Worm (Caenorhabditis elegans) whole organism, L1 larva: ENCODE data around the gene F54F2.9.
A peak's percentile ranks its signal among the peaks of the same experiment; 100 is the strongest.

Source experiments
- C04F5.9 ChIP-seq: sonication (generic microtip); optimal IDR thresholded peaks from 2 replicates; lab custom pipeline; 2016; ENCODE audit warnings: missing genetic modification characterization, missing compliant biosample characterization
- C16A3.4 ChIP-seq: fragments of 150-350 bp; optimal IDR thresholded peaks from 2 replicates; lab custom pipeline; 2014; ENCODE audit warnings: missing biosample characterization, missing genetic modification characterization
- F16B12.6 ChIP-seq: fragments of 150-350 bp; optimal IDR thresholded peaks from 2 replicates; lab custom pipeline; 2014; ENCODE audit warnings: missing biosample characterization, missing genetic modification characterization
- Y116A8C.19 ChIP-seq: sonication (generic microtip); optimal IDR thresholded peaks from 2 replicates; lab custom pipeline; 2016; ENCODE audit warnings: missing compliant biosample characterization, missing genetic modification characterization, borderline replicate concordance
- aha-1 ChIP-seq: fragments of 150-350 bp; optimal IDR thresholded peaks from 2 replicates; lab custom pipeline; 2014; ENCODE audit warnings: missing biosample characterization, missing genetic modification characterization
- aly-2 ChIP-seq: fragments of 150-350 bp; optimal IDR thresholded peaks from 2 replicates; lab custom pipeline; 2014; ENCODE audit warnings: missing biosample characterization, missing genetic modification characterization
- blmp-1 ChIP-seq: fragments of 150-350 bp; optimal IDR thresholded peaks from 2 replicates; lab custom pipeline; 2014; ENCODE audit warnings: missing biosample characterization, missing genetic modification characterization
- ceh-63 ChIP-seq: fragments of 200-800 bp; sonication (Bioruptor generic); optimal IDR thresholded peaks from 2 replicates; lab custom pipeline; 2018; ENCODE audit warnings: mild to moderate bottlenecking, missing genetic modification characterization, missing compliant biosample characterization
- ceh-82 ChIP-seq, 3 experiments: fragments of 150-350 bp in 1 of 3; sonication (generic microtip) in 2 of 3; optimal IDR thresholded peaks; 2 replicates each; lab custom pipeline; 2014 to 2017; ENCODE audit warnings: missing biosample characterization in 3 of 3, missing genetic modification characterization in 3 of 3
- ceh-88 ChIP-seq: fragments of 200-800 bp; sonication (Bioruptor generic); IDR thresholded peaks from 2 replicates; pipeline ENCODE4 v1.3.6; 2022; ENCODE audit warnings: missing genetic modification characterization, missing compliant biosample characterization
- ces-1 ChIP-seq: fragments of 150-350 bp; optimal IDR thresholded peaks from 2 replicates; lab custom pipeline; 2014; ENCODE audit warnings: missing biosample characterization, missing genetic modification reagents, missing genetic modification characterization
- dpl-1 ChIP-seq, 3 experiments: fragments of 150-350 bp in 2 of 3; sonication (generic microtip) in 1 of 3; optimal IDR thresholded peaks; 2 replicates each; lab custom pipeline; 2014 to 2017; ENCODE audit warnings: missing biosample characterization in 3 of 3, missing genetic modification characterization in 3 of 3, missing genetic modification reagents in 3 of 3
- efl-3 ChIP-seq: fragments of 200-800 bp; sonication (Bioruptor generic); optimal IDR thresholded peaks from 2 replicates; lab custom pipeline; 2018; ENCODE audit warnings: mild to moderate bottlenecking, missing genetic modification characterization, missing compliant biosample characterization
- egl-13 ChIP-seq: sonication (generic microtip); optimal IDR thresholded peaks from 2 replicates; lab custom pipeline; 2016; ENCODE audit warnings: missing genotype, missing genetic modification reagents, missing genetic modification characterization, missing compliant biosample characterization
- elt-2 ChIP-seq: sonication (generic microtip); optimal IDR thresholded peaks from 2 replicates; lab custom pipeline; 2016; ENCODE audit warnings: missing genetic modification characterization, mild to moderate bottlenecking, inconsistent platforms, missing compliant biosample characterization, missing genetic modification reagents
- elt-3 ChIP-seq, 6 experiments: fragments of 150-350 bp in 1 of 6; sonication (generic microtip); optimal IDR thresholded peaks; 2 replicates each; lab custom pipeline; 2017 to 2018; ENCODE audit warnings: missing biosample characterization in 6 of 6, missing genetic modification characterization in 6 of 6, inconsistent platforms in 1 of 6
- ets-5 ChIP-seq: fragments of 200-800 bp; sonication (Bioruptor generic); IDR thresholded peaks from 2 replicates; pipeline ENCODE4 v1.3.6; 2022; ENCODE audit warnings: missing genetic modification characterization, missing compliant biosample characterization
- fkh-10 ChIP-seq: sonication (generic microtip); optimal IDR thresholded peaks from 2 replicates; lab custom pipeline; 2017; ENCODE audit warnings: missing biosample characterization, missing genetic modification reagents, missing genetic modification characterization
- fos-1 ChIP-seq: fragments of 150-350 bp; optimal IDR thresholded peaks from 2 replicates; lab custom pipeline; 2014; ENCODE audit warnings: missing biosample characterization, missing genetic modification characterization
- grh-1 ChIP-seq: fragments of 200-800 bp; sonication (Bioruptor generic); IDR thresholded peaks from 2 replicates; pipeline ENCODE4 v1.3.6; 2022; ENCODE audit warnings: missing genetic modification reagents, missing genetic modification characterization, missing compliant biosample characterization
- hlh-4 ChIP-seq: sonication (generic microtip); optimal IDR thresholded peaks from 2 replicates; lab custom pipeline; 2016; ENCODE audit warnings: mild to moderate bottlenecking, missing genetic modification characterization, missing compliant biosample characterization
- irx-1 ChIP-seq: sonication (generic microtip); optimal IDR thresholded peaks from 2 replicates; lab custom pipeline; 2016; ENCODE audit warnings: missing genetic modification characterization, missing compliant biosample characterization
- lin-13 ChIP-seq: fragments of 150-350 bp; optimal IDR thresholded peaks from 2 replicates; lab custom pipeline; 2014; ENCODE audit warnings: missing biosample characterization, missing genetic modification reagents, missing genetic modification characterization
- lin-15B ChIP-seq: fragments of 150-350 bp; sonication (generic microtip); optimal IDR thresholded peaks from 3 replicates; lab custom pipeline; 2014; ENCODE audit warnings: missing biosample characterization, missing genetic modification characterization
- lin-35 ChIP-seq, 2 experiments: fragments of 150-350 bp; optimal IDR thresholded peaks; 2 replicates each; lab custom pipeline; 2014; ENCODE audit warnings: missing biosample characterization in 2 of 2, missing genetic modification characterization in 2 of 2, missing genetic modification reagents in 2 of 2
- lin-39 ChIP-seq: fragments of 150-350 bp; optimal IDR thresholded peaks from 2 replicates; lab custom pipeline; 2014; ENCODE audit warnings: missing biosample characterization, missing genetic modification reagents, missing genetic modification characterization
- lir-3 ChIP-seq: sonication (generic microtip); optimal IDR thresholded peaks from 2 replicates; lab custom pipeline; 2016; ENCODE audit warnings: mild to moderate bottlenecking, missing genetic modification characterization, moderate library complexity, missing compliant biosample characterization; ENCODE audit not compliant: poor library complexity
- mab-9 ChIP-seq: fragments of 200-800 bp; sonication (Bioruptor generic); IDR thresholded peaks from 2 replicates; pipeline ENCODE4 v1.3.6; 2022; ENCODE audit warnings: missing genetic modification reagents, missing genetic modification characterization, missing compliant biosample characterization
- mdl-1 ChIP-seq, 2 experiments: fragments of 150-350 bp; optimal IDR thresholded peaks; 2 replicates each; lab custom pipeline; 2014 to 2017; ENCODE audit warnings: missing biosample characterization in 2 of 2, missing genetic modification characterization in 2 of 2, inconsistent platforms in 1 of 2
- nhr-12 ChIP-seq: sonication (generic microtip); optimal IDR thresholded peaks from 2 replicates; lab custom pipeline; 2017; ENCODE audit warnings: missing biosample characterization, missing genetic modification characterization
- nhr-19 ChIP-seq: fragments of 200-800 bp; sonication (Bioruptor generic); conservative IDR thresholded peaks from 2 replicates; pipeline ENCODE4 v1.3.6; 2022; ENCODE audit warnings: missing genetic modification characterization, missing compliant biosample characterization
- nhr-20 ChIP-seq: sonication (generic microtip); optimal IDR thresholded peaks from 2 replicates; lab custom pipeline; 2016; ENCODE audit warnings: mild to moderate bottlenecking, missing genetic modification characterization, missing compliant biosample characterization
- nhr-237 ChIP-seq: fragments of 150-350 bp; optimal IDR thresholded peaks from 2 replicates; lab custom pipeline; 2014; ENCODE audit warnings: missing biosample characterization, missing genetic modification characterization
- nhr-28 ChIP-seq: fragments of 150-350 bp; optimal IDR thresholded peaks from 2 replicates; lab custom pipeline; 2014; ENCODE audit warnings: missing biosample characterization, missing genetic modification characterization
- nhr-47 ChIP-seq: sonication (generic microtip); optimal IDR thresholded peaks from 2 replicates; lab custom pipeline; 2016; ENCODE audit warnings: mild to moderate bottlenecking, missing genetic modification characterization, moderate library complexity, missing compliant biosample characterization
- nhr-76 ChIP-seq: sonication (generic microtip); optimal IDR thresholded peaks from 2 replicates; lab custom pipeline; 2017; ENCODE audit warnings: missing biosample characterization, missing genetic modification characterization
- pag-3 ChIP-seq: sonication (generic microtip); optimal IDR thresholded peaks from 2 replicates; lab custom pipeline; 2017; ENCODE audit warnings: missing genetic modification characterization, mild to moderate bottlenecking, missing compliant biosample characterization, antibody characterized with exemption, borderline replicate concordance; ENCODE audit not compliant: insufficient read depth
- pax-3 ChIP-seq: fragments of 200-800 bp; sonication (Bioruptor generic); optimal IDR thresholded peaks from 2 replicates; lab custom pipeline; 2018; ENCODE audit warnings: mild to moderate bottlenecking, missing genetic modification characterization, moderate library complexity, missing compliant biosample characterization
- pqm-1 ChIP-seq: sonication (generic microtip); optimal IDR thresholded peaks from 3 replicates; lab custom pipeline; 2017; ENCODE audit warnings: missing biosample characterization, missing genetic modification characterization
- skn-1 ChIP-seq: fragments of 150-350 bp; optimal IDR thresholded peaks from 2 replicates; lab custom pipeline; 2014; ENCODE audit warnings: missing biosample characterization, missing genetic modification characterization
- sptf-1 ChIP-seq: fragments of 150-350 bp; optimal IDR thresholded peaks from 2 replicates; lab custom pipeline; 2014; ENCODE audit warnings: missing biosample characterization, missing genetic modification characterization
- swsn-7 ChIP-seq: sonication (generic microtip); optimal IDR thresholded peaks from 2 replicates; lab custom pipeline; 2016; ENCODE audit warnings: missing genetic modification characterization, missing compliant biosample characterization
- tbx-2 ChIP-seq: sonication (generic microtip); optimal IDR thresholded peaks from 2 replicates; lab custom pipeline; 2016; ENCODE audit warnings: missing genetic modification characterization, missing compliant biosample characterization
- unc-130 ChIP-seq: fragments of 150-350 bp; optimal IDR thresholded peaks from 2 replicates; lab custom pipeline; 2017; ENCODE audit warnings: missing biosample characterization, missing genetic modification characterization, inconsistent platforms
- unc-62 ChIP-seq: fragments of 150-350 bp; optimal IDR thresholded peaks from 2 replicates; lab custom pipeline; 2014; ENCODE audit warnings: missing biosample characterization, missing genetic modification reagents, missing genetic modification characterization
- unc-98 ChIP-seq: fragments of 200-800 bp; sonication (Bioruptor generic); IDR thresholded peaks from 2 replicates; pipeline ENCODE4 v1.3.6; 2022; ENCODE audit warnings: missing genetic modification characterization, missing compliant biosample characterization
- zag-1 ChIP-seq: fragments of 150-350 bp; optimal IDR thresholded peaks from 2 replicates; lab custom pipeline; 2014; ENCODE audit warnings: missing biosample characterization, missing genetic modification characterization

Gene F54F2.9

ce11 chrIII:8849507-8849906 is 22.5 kb upstream of the F54F2.9 start, which contains the start of gene F44E2.8:
Gene F44E2.8 (minus strand): TSS chrIII:8849877.
- TF ChIP-seq nhr-76 (tag; lab: Kevin White, UChicago), result no peak
- no peak for TF ChIP-seq ces-1 (GFP tag; lab: Kevin White, UChicago)
- TF ChIP-seq egl-13 (tag; lab: Kevin White, UChicago), result no peak
- TF ChIP-seq swsn-7 (tag; lab: Kevin White, UChicago), result no peak
- no peak for TF ChIP-seq mab-9 (GFP tag; lab: Robert Waterston, UW)
- no peak for TF ChIP-seq fos-1 (tag; lab: Kevin White, UChicago)
- TF ChIP-seq ceh-82 (tag; optimal IDR thresholded peaks at IDR 0.05; lab: Kevin White, UChicago), result no peak
- no peak for TF ChIP-seq nhr-20
- TF ChIP-seq lin-39 (tag; lab: Kevin White, UChicago), result no peak
- TF ChIP-seq efl-3, result no peak
- TF ChIP-seq grh-1 (GFP tag; lab: Robert Waterston, UW), result no peak
- no peak for TF ChIP-seq irx-1
- no peak for TF ChIP-seq nhr-19 (GFP tag; lab: Robert Waterston, UW)
- no peak for TF ChIP-seq blmp-1
- TF ChIP-seq nhr-28 (tag; lab: Kevin White, UChicago), result no peak
- no peak for TF ChIP-seq elt-3 (tag; optimal IDR thresholded peaks at IDR 0.05; lab: Kevin White, UChicago)
- no peak for TF ChIP-seq ceh-63 (GFP tag; lab: Kevin White, UChicago)
- TF ChIP-seq ceh-88 (GFP tag; lab: Robert Waterston, UW), result no peak
- no peak for TF ChIP-seq C04F5.9 (tag; lab: Kevin White, UChicago)
- TF ChIP-seq nhr-237, result no peak

- TF ChIP-seq unc-98 (GFP tag; lab: Robert Waterston, UW) (no peak), lin-39 (tag; lab: Kevin White, UChicago) (no peak)
These were observed 21.3 kb upstream of the F54F2.9 start, which contains the start of gene F44E2.7 for ce11 chrIII:8848372-8848771. Gene F44E2.7 (minus strand): TSS chrIII:8848472.

- no peak for TF ChIP-seq pax-3 (tag; lab: Kevin White, UChicago)
- TF ChIP-seq lir-3, result peak; percentile 44
- TF ChIP-seq aly-2 (tag; lab: Kevin White, UChicago), result no peak
- no peak for TF ChIP-seq lin-39 (tag; lab: Kevin White, UChicago)
- TF ChIP-seq ceh-88 (GFP tag; lab: Robert Waterston, UW), result no peak
- peak; percentile 63 for TF ChIP-seq nhr-47 (tag; lab: Kevin White, UChicago)
- no peak for TF ChIP-seq pqm-1 (tag; lab: Kevin White, UChicago)
- peak; percentile 37 for TF ChIP-seq nhr-20
- TF ChIP-seq lin-15B, result peak; percentile 63
- TF ChIP-seq ceh-82 (tag; optimal IDR thresholded peaks at IDR 0.05; lab: Kevin White, UChicago), result peak; percentile 15 to 43 (median 17)
- no peak for TF ChIP-seq hlh-4 (tag; lab: Kevin White, UChicago)
- no peak for TF ChIP-seq efl-3
- peak; percentile 69 for TF ChIP-seq unc-130
- peak; percentile 18 for TF ChIP-seq F16B12.6 (tag; lab: Kevin White, UChicago)
- peak; percentile 23 for TF ChIP-seq irx-1
- TF ChIP-seq fkh-10 (GFP tag; lab: Kevin White, UChicago), result no peak
- TF ChIP-seq dpl-1 (GFP tag; optimal IDR thresholded peaks at IDR 0.05; lab: Kevin White, UChicago), result peak; percentile 67 to 80 (median 72)
- peak; percentile 48 for TF ChIP-seq skn-1 (tag; lab: Kevin White, UChicago)
- no peak for TF ChIP-seq mab-9 (GFP tag; lab: Robert Waterston, UW)
- TF ChIP-seq unc-62 (GFP tag; lab: Kevin White, UChicago), result no peak
- no peak for TF ChIP-seq ets-5 (GFP tag; lab: Robert Waterston, UW)
- TF ChIP-seq pag-3 (tag; lab: Kevin White, UChicago), result no peak
- no peak for TF ChIP-seq lin-13
- TF ChIP-seq nhr-19 (GFP tag; lab: Robert Waterston, UW), result peak; percentile 35; the same call in 1 of the 2 replicates
- peak in 1 of 2 experiments; percentile 15 for TF ChIP-seq mdl-1 (tag; optimal IDR thresholded peaks at IDR 0.05; lab: Kevin White, UChicago)
- TF ChIP-seq sptf-1 (tag; lab: Kevin White, UChicago), result no peak
- TF ChIP-seq egl-13 (tag; lab: Kevin White, UChicago), result peak; percentile 29
- TF ChIP-seq lin-35 (GFP tag; optimal IDR thresholded peaks at IDR 0.05; lab: Kevin White, UChicago), result peak; percentile 66 to 79
- TF ChIP-seq Y116A8C.19 (tag; lab: Kevin White, UChicago), result no peak
- no peak for TF ChIP-seq unc-98 (GFP tag; lab: Robert Waterston, UW)
- no peak for TF ChIP-seq elt-2
- TF ChIP-seq aha-1, result no peak
- TF ChIP-seq nhr-12, result no peak
- TF ChIP-seq blmp-1, result peak; percentile 68
- TF ChIP-seq C16A3.4 (tag; lab: Kevin White, UChicago), result peak; percentile 66
- TF ChIP-seq tbx-2, result peak; percentile 28
- TF ChIP-seq zag-1 (tag; lab: Kevin White, UChicago), result no peak
- no peak for TF ChIP-seq grh-1 (GFP tag; lab: Robert Waterston, UW)
These were observed 20.7 kb upstream of the F54F2.9 start for ce11 chrIII:8847722-8848121.
